Fruit fly (Drosophila melanogaster): ENCODE measurements around the gene p38c.

Gene p38c

dm6 chr3R:24099039-24100026 is 50.7 kb downstream of the p38c start (continued):
- peak; percentile 2 for TF ChIP-seq Hand (GFP tag; optimal IDR thresholded peaks at IDR 0.05)
- peak; percentile 80 for TF ChIP-seq al (GFP tag; IDR thresholded peaks at IDR 0.05)
- peak; percentile 98 for TF ChIP-seq Med (GFP tag)
- TF ChIP-seq Hr39 (optimal IDR thresholded peaks at IDR 0.05): no peak
- peak; percentile 85 for TF ChIP-seq HLH54F (GFP tag; optimal IDR thresholded peaks at IDR 0.05)
- no peak for TF ChIP-seq sc (optimal IDR thresholded peaks at IDR 0.05)
- TF ChIP-seq sc (GFP tag; optimal IDR thresholded peaks at IDR 0.05): peak; percentile 60
- no peak for TF ChIP-seq hkb (optimal IDR thresholded peaks at IDR 0.05)
- TF ChIP-seq hkb (GFP tag; IDR thresholded peaks at IDR 0.05): peak; percentile 86
- TF ChIP-seq CG14014 (GFP tag; IDR thresholded peaks at IDR 0.05): peak; percentile 83
- peak; percentile 35 for TF ChIP-seq CG10654 (GFP tag; optimal IDR thresholded peaks at IDR 0.05)
- TF ChIP-seq NfI (GFP tag; optimal IDR thresholded peaks at IDR 0.05): peak; percentile 75
- TF ChIP-seq Ets97D (GFP tag; optimal IDR thresholded peaks at IDR 0.05): peak; percentile 44
- no peak for TF ChIP-seq Jarid2 (GFP tag; optimal IDR thresholded peaks at IDR 0.05)
- TF ChIP-seq gcm2 (GFP tag; optimal IDR thresholded peaks at IDR 0.05): peak; percentile 62
- TF ChIP-seq CG13296 (GFP tag; optimal IDR thresholded peaks at IDR 0.05): peak; percentile 37
- TF ChIP-seq Rx (GFP tag; IDR thresholded peaks at IDR 0.05): peak; percentile 44; the same call in 1 of the 2 replicates
- TF ChIP-seq CG3407 (GFP tag; optimal IDR thresholded peaks at IDR 0.05): peak; percentile 16
- no peak for TF ChIP-seq danr (GFP tag; IDR thresholded peaks at IDR 0.05)
- no peak for TF ChIP-seq fd102C (GFP tag; optimal IDR thresholded peaks at IDR 0.05)
- TF ChIP-seq CG14441 (GFP tag; IDR thresholded peaks at IDR 0.05): peak; percentile 85
- TF ChIP-seq zfh2 (GFP tag; optimal IDR thresholded peaks at IDR 0.05): peak; percentile 76
- peak; percentile 58 for TF ChIP-seq CG15601 (tag; optimal IDR thresholded peaks at IDR 0.05)
- TF ChIP-seq CG6765 (GFP tag; optimal IDR thresholded peaks at IDR 0.05): peak; percentile 13
- peak; percentile 76 for TF ChIP-seq CG3847 (GFP tag; IDR thresholded peaks at IDR 0.05)
- TF ChIP-seq Hr51 (GFP tag; optimal IDR thresholded peaks at IDR 0.05): peak; percentile 70 to 71
- peak; percentile 47 for TF ChIP-seq CG12299 (tag; optimal IDR thresholded peaks at IDR 0.05)
- TF ChIP-seq CG12071 (GFP tag; optimal IDR thresholded peaks at IDR 0.05): peak; percentile 71
- no peak for TF ChIP-seq yki (optimal IDR thresholded peaks at IDR 0.05)
- TF ChIP-seq CG2712 (tag; optimal IDR thresholded peaks at IDR 0.05): peak; percentile 82
- TF ChIP-seq gfzf (GFP tag; optimal IDR thresholded peaks at IDR 0.05): no peak
- peak; percentile 54 for TF ChIP-seq CG8089 (GFP tag; optimal IDR thresholded peaks at IDR 0.05)
- TF ChIP-seq Chrac-16 (GFP tag; optimal IDR thresholded peaks at IDR 0.05): peak; percentile 80
- TF ChIP-seq fd3F (GFP tag; optimal IDR thresholded peaks at IDR 0.05): peak; percentile 76
- TF ChIP-seq da (GFP tag; optimal IDR thresholded peaks at IDR 0.05): peak; percentile 17
- peak; percentile 53 for TF ChIP-seq cwo (GFP tag; optimal IDR thresholded peaks at IDR 0.05)
- peak; percentile 85 for TF ChIP-seq B-H1 (GFP tag; IDR thresholded peaks at IDR 0.05)
- TF ChIP-seq CG7786 (GFP tag; optimal IDR thresholded peaks at IDR 0.05): peak; percentile 87
- peak; percentile 70; the same call in 2 of the 3 replicates for TF ChIP-seq Optix (GFP tag; IDR thresholded peaks at IDR 0.05)
- peak; percentile 82 for TF ChIP-seq CG11504 (tag; optimal IDR thresholded peaks at IDR 0.05)
- no peak for TF ChIP-seq unc-4 (GFP tag; IDR thresholded peaks at IDR 0.05; ENCODE audit: partially characterized antibody)
- TF ChIP-seq pho (GFP tag; optimal IDR thresholded peaks at IDR 0.05): peak; percentile 74
- peak; percentile 71 for TF ChIP-seq Asciz (GFP tag; optimal IDR thresholded peaks at IDR 0.05)
- peak; percentile 60; the same call in 2 of the 3 replicates for TF ChIP-seq CG11560 (tag; IDR thresholded peaks at IDR 0.05)
- TF ChIP-seq vfl (GFP tag; optimal IDR thresholded peaks at IDR 0.05): peak; percentile 23
- peak; percentile 2 for TF ChIP-seq p53 (GFP tag; optimal IDR thresholded peaks at IDR 0.05)
- TF ChIP-seq chm (GFP tag; IDR thresholded peaks at IDR 0.05): peak; percentile 82
- TF ChIP-seq fru (optimal IDR thresholded peaks at IDR 0.05): no peak
- no peak for TF ChIP-seq Dp (GFP tag; optimal IDR thresholded peaks at IDR 0.05)
- peak; percentile 78 for TF ChIP-seq CG7372 (GFP tag; IDR thresholded peaks at IDR 0.05)

Data from whole organism, embryonic.